Worm (Caenorhabditis elegans): Measurements from ENCODE around the gene F59A6.10.

The F59A6.10 gene

ce11 chrII:5022381-5022855 is 18.7 kb downstream of the F59A6.10 start, which contains the start of the genes nsy-1 and F59A6.13:
nsy-1 (plus strand) TSS chrII:5022757.
F59A6.13 (plus strand) TSS chrII:5022805.
- TF ChIP-seq unc-62 (GFP tag; optimal IDR thresholded peaks at IDR 0.05), result no peak

- no peak for TF ChIP-seq unc-62 (GFP tag; optimal IDR thresholded peaks at IDR 0.05)
Observed at ce11 chrII:5027952-5028351, 24.2 kb downstream of the F59A6.10 start.

ce11 chrII:5031612-5032011 is 27.9 kb downstream of the F59A6.10 start, which contains the start of gene wdr-83:
wdr-83 (minus strand) TSS chrII:5031712.
- no peak for TF ChIP-seq unc-62 (GFP tag; optimal IDR thresholded peaks at IDR 0.05)

ce11 chrII:5032669-5033068 is 28.9 kb downstream of the F59A6.10 start:
- no peak for TF ChIP-seq unc-62 (GFP tag; optimal IDR thresholded peaks at IDR 0.05)

- no peak for TF ChIP-seq unc-62 (GFP tag; optimal IDR thresholded peaks at IDR 0.05)
Observed at ce11 chrII:5033935-5034334, 30.2 kb downstream of the F59A6.10 start, which contains the start of gene F33G12.3. F33G12.3 (minus strand) TSS chrII:5034035.

ce11 chrII:5036128-5036527 is 32.4 kb downstream of the F59A6.10 start, which contains the start of gene lrr-1:
lrr-1 (minus strand) TSS chrII:5036439.
- TF ChIP-seq unc-62 (GFP tag; optimal IDR thresholded peaks at IDR 0.05), result no peak

- TF ChIP-seq unc-62 (GFP tag; optimal IDR thresholded peaks at IDR 0.05), result no peak
Observed at ce11 chrII:5039912-5040311, 36.2 kb downstream of the F59A6.10 start, which contains the start of gene golg-2. golg-2 (minus strand) TSS chrII:5040091.

- TF ChIP-seq unc-62 (GFP tag; optimal IDR thresholded peaks at IDR 0.05), result no peak
Observed at ce11 chrII:5040631-5041156, 36.9 kb downstream of the F59A6.10 start, which contains the start of gene F33G12.7. F33G12.7 (minus strand) TSS chrII:5040681.

- TF ChIP-seq unc-62 (GFP tag; optimal IDR thresholded peaks at IDR 0.05), result no peak
Observed at ce11 chrII:5042381-5042930, 38.7 kb downstream of the F59A6.10 start.

ce11 chrII:5046209-5047200 is 42.7 kb downstream of the F59A6.10 start:
- no peak for TF ChIP-seq unc-62 (GFP tag; optimal IDR thresholded peaks at IDR 0.05)

- TF ChIP-seq unc-62 (GFP tag; optimal IDR thresholded peaks at IDR 0.05), result no peak
Observed at ce11 chrII:5047279-5047678, 43.5 kb downstream of the F59A6.10 start.

- TF ChIP-seq unc-62 (GFP tag; optimal IDR thresholded peaks at IDR 0.05), result no peak
Observed at ce11 chrII:5048185-5048795, 44.5 kb downstream of the F59A6.10 start.

- no peak for TF ChIP-seq unc-62 (GFP tag; optimal IDR thresholded peaks at IDR 0.05)
Observed at ce11 chrII:5049249-5049648, 45.5 kb downstream of the F59A6.10 start.

ce11 chrII:5049865-5050342 is 46.1 kb downstream of the F59A6.10 start, which contains the start of gene F33G12.6:
F33G12.6 (plus strand) TSS chrII:5049915.
- no peak for TF ChIP-seq unc-62 (GFP tag; optimal IDR thresholded peaks at IDR 0.05)

ce11 chrII:5050776-5051175 is 47.0 kb downstream of the F59A6.10 start:
- TF ChIP-seq unc-62 (GFP tag; optimal IDR thresholded peaks at IDR 0.05), result no peak

Measured in whole organism, dauer.